Fruit fly (Drosophila melanogaster) Kc167 (cell line): ENCODE measurements around the gene CG15475.

Experiments
- Sin3A ChIP-seq: fragments of >200 bp; optimal IDR thresholded peaks from 2 replicates; lab custom pipeline; 2018; ENCODE audit warnings: missing external identifiers
- psq ChIP-seq: fragments of >200 bp; optimal IDR thresholded peaks from 2 replicates; lab custom pipeline; 2017; ENCODE audit warnings: missing external identifiers

DNA sequence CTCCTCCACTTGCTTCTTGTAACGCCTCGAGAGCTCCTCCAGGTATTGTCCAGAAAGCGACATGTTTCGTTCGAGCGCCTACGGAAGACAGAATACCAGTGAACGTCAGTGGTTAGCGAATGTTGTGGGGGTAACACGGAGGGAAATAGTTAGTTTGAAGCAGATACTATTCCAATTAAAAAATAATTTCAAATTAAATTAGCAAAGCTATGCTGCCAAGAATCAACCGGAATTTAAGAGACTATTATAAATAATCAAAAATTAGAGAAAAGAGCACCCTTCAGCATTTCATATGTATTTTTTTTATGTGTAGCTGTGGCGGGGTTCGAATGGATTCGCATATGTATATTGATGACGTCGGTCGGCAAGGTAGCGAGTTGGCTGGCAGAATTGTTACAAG lies 46.7 kb downstream of the CG15475 start:
- TF ChIP-seq psq (lab: Kevin White, UChicago) (no peak), Sin3A (lab: Kevin White, UChicago) (no peak)
